Worm (Caenorhabditis elegans): Measurements from ENCODE around the gene unc-42.

ce11 chrV:9775734-9776133 is 6.5 kb upstream of the unc-42 start, which contains the start of gene F46B6.12:
- TF ChIP-seq nhr-12 (tag; optimal IDR thresholded peaks at IDR 0.05) (no peak), mdl-1 (tag; optimal IDR thresholded peaks at IDR 0.05) (no peak), ceh-82 (tag; optimal IDR thresholded peaks at IDR 0.05) (no peak)

Data from whole organism, L3 larva.